Worm (Caenorhabditis elegans) whole organism, L3 larva: ENCODE data around the gene C41H7.2.
A peak's percentile ranks its signal among the peaks of the same experiment; 100 is the strongest.
"Not testable (repeated sequence)": the region's sequence is repeated elsewhere in the genome, so short reads cannot be mapped to it uniquely, and the experiment has no call there.

Source experiments
- R02D3.7 ChIP-seq: fragments of 150-350 bp; optimal IDR thresholded peaks from 2 replicates; lab custom pipeline; 2014; ENCODE audit warnings: missing biosample characterization, missing genetic modification characterization
- ama-1 ChIP-seq: fragments of 150-350 bp; optimal IDR thresholded peaks from 2 replicates; lab custom pipeline; 2018
- ceh-16 ChIP-seq: sonication (generic microtip); optimal IDR thresholded peaks from 2 replicates; lab custom pipeline; 2017; ENCODE audit warnings: missing biosample characterization, missing genetic modification characterization
- ceh-82 ChIP-seq: fragments of 150-350 bp; optimal IDR thresholded peaks from 2 replicates; lab custom pipeline; 2014; ENCODE audit warnings: missing biosample characterization, missing genetic modification characterization
- ceh-9 ChIP-seq: sonication (generic microtip); optimal IDR thresholded peaks from 2 replicates; lab custom pipeline; 2018; ENCODE audit warnings: missing biosample characterization, missing genetic modification characterization
- daf-12 ChIP-seq: fragments of 150-350 bp; optimal IDR thresholded peaks from 2 replicates; lab custom pipeline; 2014; ENCODE audit warnings: missing biosample characterization, missing genetic modification reagents, missing genetic modification characterization
- egl-27 ChIP-seq: sonication (generic microtip); optimal IDR thresholded peaks from 4 replicates; lab custom pipeline; 2017; ENCODE audit warnings: missing biosample characterization, missing genetic modification reagents, missing genetic modification characterization
- egl-5 ChIP-seq: fragments of 150-350 bp; optimal IDR thresholded peaks from 2 replicates; lab custom pipeline; 2017; ENCODE audit warnings: missing biosample characterization, missing genetic modification reagents, missing genetic modification characterization, inconsistent platforms
- elt-1 ChIP-seq: fragments of 150-350 bp; optimal IDR thresholded peaks from 2 replicates; lab custom pipeline; 2014; ENCODE audit warnings: missing biosample characterization, missing genetic modification characterization
- elt-2 ChIP-seq: sonication (generic microtip); optimal IDR thresholded peaks from 2 replicates; lab custom pipeline; 2016; ENCODE audit warnings: missing genetic modification reagents, mild to moderate bottlenecking, missing genetic modification characterization, missing compliant biosample characterization
- eor-1 ChIP-seq, 2 experiments: fragments of 150-350 bp; optimal IDR thresholded peaks; 2 replicates each; lab custom pipeline; 2014 to 2018; ENCODE audit warnings: missing biosample characterization in 2 of 2, missing genetic modification characterization in 2 of 2
- hmg-11 ChIP-seq: sonication (generic microtip); optimal IDR thresholded peaks from 2 replicates; lab custom pipeline; 2016; ENCODE audit warnings: missing genetic modification characterization, missing compliant biosample characterization
- lin-15B ChIP-seq: fragments of 150-350 bp; optimal IDR thresholded peaks from 2 replicates; lab custom pipeline; 2014; ENCODE audit warnings: missing biosample characterization, missing genetic modification characterization
- lsy-12 ChIP-seq: sonication (generic microtip); optimal IDR thresholded peaks from 2 replicates; lab custom pipeline; 2016; ENCODE audit warnings: mild to moderate bottlenecking, missing genetic modification characterization, missing compliant biosample characterization
- mdl-1 ChIP-seq: fragments of 150-350 bp; optimal IDR thresholded peaks from 2 replicates; lab custom pipeline; 2014; ENCODE audit warnings: missing biosample characterization, missing genetic modification characterization
- mml-1 ChIP-seq: fragments of 150-350 bp; sonication (generic microtip); optimal IDR thresholded peaks from 3 replicates; lab custom pipeline; 2014; ENCODE audit warnings: missing biosample characterization, missing genetic modification characterization
- nfya-1 ChIP-seq: sonication (generic microtip); optimal IDR thresholded peaks from 2 replicates; lab custom pipeline; 2017; ENCODE audit warnings: missing genetic modification characterization, mild to moderate bottlenecking, missing compliant biosample characterization, antibody characterized with exemption, moderate library complexity; ENCODE audit not compliant: insufficient read depth
- nhr-12 ChIP-seq: fragments of 150-350 bp; optimal IDR thresholded peaks from 2 replicates; lab custom pipeline; 2014; ENCODE audit warnings: missing biosample characterization, missing genetic modification characterization
- nhr-23 ChIP-seq: fragments of 150-350 bp; optimal IDR thresholded peaks from 2 replicates; lab custom pipeline; 2014; ENCODE audit warnings: missing biosample characterization, missing genetic modification reagents, missing genetic modification characterization
- nhr-237 ChIP-seq: fragments of 150-350 bp; optimal IDR thresholded peaks from 2 replicates; lab custom pipeline; 2014; ENCODE audit warnings: missing biosample characterization, missing genetic modification characterization
- nhr-25 ChIP-seq: sonication (generic microtip); optimal IDR thresholded peaks from 2 replicates; lab custom pipeline; 2017; ENCODE audit warnings: missing biosample characterization, missing genetic modification characterization
- nhr-28 ChIP-seq: fragments of 150-350 bp; optimal IDR thresholded peaks from 2 replicates; lab custom pipeline; 2014; ENCODE audit warnings: missing biosample characterization, missing genetic modification characterization
- nhr-43 ChIP-seq: sonication (generic microtip); optimal IDR thresholded peaks from 2 replicates; lab custom pipeline; 2016; ENCODE audit warnings: mild to moderate bottlenecking, missing genetic modification characterization, missing compliant biosample characterization; ENCODE audit not compliant: poor library complexity, severe bottlenecking
- nhr-67 ChIP-seq: fragments of 150-350 bp; optimal IDR thresholded peaks from 2 replicates; lab custom pipeline; 2014; ENCODE audit warnings: missing biosample characterization, missing genetic modification characterization
- nhr-77 ChIP-seq: fragments of 150-350 bp; optimal IDR thresholded peaks from 2 replicates; lab custom pipeline; 2014; ENCODE audit warnings: missing biosample characterization, missing genetic modification characterization
- pha-4 ChIP-seq: fragments of 150-350 bp; optimal IDR thresholded peaks from 2 replicates; lab custom pipeline; 2014; ENCODE audit warnings: missing biosample characterization, missing genetic modification reagents, missing genetic modification characterization
- skn-1 ChIP-seq: fragments of 150-350 bp; optimal IDR thresholded peaks from 2 replicates; lab custom pipeline; 2014; ENCODE audit warnings: missing biosample characterization, missing genetic modification characterization
- snpc-4 ChIP-seq: fragments of 150-350 bp; optimal IDR thresholded peaks from 2 replicates; lab custom pipeline; 2014; ENCODE audit warnings: missing biosample characterization, missing genetic modification characterization
- unc-39 ChIP-seq: sonication (generic microtip); optimal IDR thresholded peaks from 4 replicates; lab custom pipeline; 2017; ENCODE audit warnings: missing biosample characterization, missing genetic modification characterization
- unc-62 ChIP-seq: fragments of 150-350 bp; sonication (generic microtip); optimal IDR thresholded peaks from 4 replicates; lab custom pipeline; 2014; ENCODE audit warnings: missing biosample characterization, missing genetic modification reagents, missing genetic modification characterization
- zag-1 ChIP-seq: fragments of 150-350 bp; optimal IDR thresholded peaks from 2 replicates; lab custom pipeline; 2014; ENCODE audit warnings: missing biosample characterization, missing genetic modification characterization

C41H7.2 gene

DNA sequence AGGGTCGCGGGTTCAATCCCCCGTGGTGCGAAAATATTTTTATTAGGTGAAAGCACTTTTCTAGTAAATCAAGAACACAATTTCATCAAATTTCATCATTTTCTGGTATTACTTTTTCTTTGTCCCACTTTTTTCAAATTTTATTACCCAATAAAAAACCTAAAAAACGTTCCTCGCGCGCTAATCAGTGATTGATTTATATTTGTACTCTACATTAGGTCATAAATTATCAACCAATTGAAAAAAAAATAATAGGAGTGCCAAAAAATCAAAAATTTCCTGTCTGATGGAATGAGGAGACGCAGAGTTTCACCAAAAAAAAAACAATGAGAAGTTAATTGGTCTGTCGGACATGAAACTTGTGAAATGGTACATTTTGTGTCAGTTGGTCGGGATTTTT is 10.0 kb downstream of the C41H7.2 start:
- no peak for TF ChIP-seq lsy-12
- no peak for TF ChIP-seq zag-1 (tag; lab: Kevin White, UChicago)
- no peak for TF ChIP-seq daf-12 (tag; lab: Kevin White, UChicago)
- no peak for TF ChIP-seq egl-27 (tag; lab: Kevin White, UChicago)
- TF ChIP-seq nhr-25 (tag; lab: Kevin White, UChicago): no peak
- TF ChIP-seq ceh-82 (tag; lab: Kevin White, UChicago): no peak
- TF ChIP-seq mml-1 (tag; lab: Kevin White, UChicago): no peak
- TF ChIP-seq snpc-4 (tag; lab: Kevin White, UChicago): no peak
- TF ChIP-seq eor-1 (tag; optimal IDR thresholded peaks at IDR 0.05; lab: Kevin White, UChicago): no peak
- TF ChIP-seq ama-1 (lab: Kevin White, UChicago): no peak
- TF ChIP-seq unc-39: no peak
- no peak for TF ChIP-seq pha-4 (tag; lab: Kevin White, UChicago)
- no peak for TF ChIP-seq egl-5 (tag; lab: Kevin White, UChicago)
- no peak for TF ChIP-seq ceh-16

DNA sequence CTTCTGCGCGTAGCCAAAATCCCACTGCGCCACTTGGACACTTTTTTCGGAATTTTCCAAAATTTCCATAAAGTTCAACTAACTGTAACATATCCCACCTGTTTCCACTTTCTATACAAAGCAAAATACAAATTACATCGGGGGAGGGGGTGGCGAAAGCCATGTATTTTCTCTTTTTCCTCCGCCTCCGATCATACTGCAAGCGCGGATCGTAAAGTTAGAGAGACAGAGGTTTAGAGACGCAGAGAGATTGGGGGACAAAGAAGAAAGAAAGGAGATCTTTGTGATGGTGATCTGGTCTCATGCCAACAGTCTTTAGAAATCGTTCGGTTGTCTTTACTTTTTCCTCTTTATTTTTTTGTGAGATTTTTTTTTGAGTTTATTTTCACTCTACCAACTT is 13.6 kb downstream of the C41H7.2 start:
- TF ChIP-seq nhr-25 (tag; lab: Kevin White, UChicago) (peak; percentile 43), nfya-1 (tag; lab: Kevin White, UChicago) (no peak)

DNA sequence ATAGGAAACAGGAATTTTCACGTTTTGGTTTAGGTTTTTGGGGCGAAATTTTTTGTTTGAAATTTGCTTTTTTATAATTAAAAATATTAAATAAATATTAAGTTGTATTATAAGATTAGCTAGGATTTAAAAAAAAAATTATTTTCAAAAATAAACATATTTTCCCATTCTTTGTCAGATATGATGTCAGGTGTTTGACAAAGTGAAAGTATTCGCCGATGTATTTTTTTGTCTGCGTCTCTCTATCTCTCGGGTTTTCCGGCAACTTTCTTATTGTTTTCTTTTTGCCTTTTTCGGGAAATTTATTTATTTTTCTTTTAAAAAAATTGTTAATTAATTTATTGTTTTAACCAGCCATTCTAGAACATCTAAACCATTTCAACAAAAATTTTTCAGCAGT is 15.8 kb downstream of the C41H7.2 start:
- TF ChIP-seq nhr-237 (tag; lab: Kevin White, UChicago): no peak
- TF ChIP-seq elt-1 (tag; lab: Kevin White, UChicago): no peak
- no peak for TF ChIP-seq nhr-43
- no peak for TF ChIP-seq lin-15B (tag; lab: Kevin White, UChicago)
- TF ChIP-seq ceh-9: no peak
- no peak for TF ChIP-seq egl-27 (tag; lab: Kevin White, UChicago)

DNA sequence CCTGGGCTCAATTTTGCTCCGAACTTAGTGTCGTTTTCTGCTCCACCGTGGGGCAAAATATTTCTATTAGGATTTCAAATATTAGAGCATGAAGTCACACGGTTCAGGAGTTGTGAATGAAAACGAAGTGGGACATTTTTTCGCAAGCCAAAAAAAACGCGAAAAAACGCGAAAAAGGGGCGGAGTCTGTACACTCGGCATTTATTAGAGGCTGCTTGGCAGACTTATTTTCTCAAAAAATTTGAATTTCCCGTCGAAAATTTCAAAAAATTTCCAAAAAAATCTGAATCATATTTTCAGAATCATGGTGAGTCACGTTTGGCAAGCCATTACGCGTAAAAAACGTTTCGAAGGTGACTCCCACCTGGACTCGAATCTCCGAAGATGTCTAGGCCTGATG is 17.9 kb downstream of the C41H7.2 start, which contains the start of gene B0454.6:
TSS of gene B0454.6 (plus strand) at position 301 of the 400 bp plus-strand sequence.
- not testable (repeated sequence) for TF ChIP-seq mml-1 (tag; lab: Kevin White, UChicago); eor-1 (tag; optimal IDR thresholded peaks at IDR 0.05; lab: Kevin White, UChicago); mdl-1

DNA sequence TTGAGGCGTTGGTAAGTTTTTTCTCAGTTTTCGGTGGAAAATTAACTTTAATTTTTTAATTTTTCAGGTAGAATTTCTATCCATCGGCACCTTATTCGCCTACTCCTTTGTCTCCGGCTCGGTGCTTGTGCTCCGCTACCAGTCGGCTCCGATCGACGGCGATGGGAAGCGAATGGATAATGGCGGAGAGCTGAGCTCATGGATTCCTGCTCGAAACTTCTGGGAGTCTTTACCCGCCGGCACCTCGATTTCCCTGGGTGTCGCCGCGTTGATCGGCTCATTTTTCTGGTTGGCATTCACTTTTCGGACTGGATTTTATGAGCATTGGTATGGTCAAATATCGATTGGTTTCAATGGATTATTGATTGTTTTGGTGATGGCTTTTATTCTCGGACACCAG is 20.3 kb downstream of the C41H7.2 start:
- TF ChIP-seq unc-62 (GFP tag; lab: Kevin White, UChicago) (no peak), skn-1 (no peak), lsy-12 (no peak), snpc-4 (tag; lab: Kevin White, UChicago) (no peak), unc-39 (no peak), ceh-16 (no peak), nhr-12 (tag; lab: Kevin White, UChicago) (no peak), egl-27 (tag; lab: Kevin White, UChicago) (no peak), eor-1 (tag; optimal IDR thresholded peaks at IDR 0.05; lab: Kevin White, UChicago) (no peak), pha-4 (tag; lab: Kevin White, UChicago) (no peak), elt-2 (tag; lab: Kevin White, UChicago) (no peak), nhr-77 (tag; lab: Kevin White, UChicago) (no peak), hmg-11 (tag; lab: Kevin White, UChicago) (no peak), nhr-23 (tag; lab: Kevin White, UChicago) (no peak), zag-1 (tag; lab: Kevin White, UChicago) (no peak), R02D3.7 (tag; lab: Kevin White, UChicago) (no peak), nhr-237 (tag; lab: Kevin White, UChicago) (no peak), nhr-67 (tag; lab: Kevin White, UChicago) (no peak)

DNA sequence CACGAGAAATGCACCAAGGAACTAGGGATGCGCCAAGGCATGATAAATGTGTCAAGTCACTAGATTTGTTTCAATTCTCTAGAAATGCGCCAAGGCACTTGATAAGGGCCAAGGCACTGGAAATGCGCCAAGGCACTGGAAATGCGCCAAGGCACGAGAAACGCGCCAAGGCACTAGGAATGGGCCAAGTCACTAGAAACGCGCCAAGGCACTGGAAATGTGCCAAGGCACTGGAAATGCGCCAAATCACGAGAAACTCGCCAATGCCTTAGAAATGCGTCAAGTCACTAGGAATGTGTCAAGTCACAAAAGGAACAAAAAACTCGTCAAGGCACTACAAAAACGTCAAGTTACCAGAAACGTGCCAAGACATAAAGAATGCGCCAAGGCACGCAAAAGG is 21.7 kb downstream of the C41H7.2 start:
- TF ChIP-seq hmg-11 (tag; lab: Kevin White, UChicago): no peak
- no peak for TF ChIP-seq ceh-9
- no peak for TF ChIP-seq egl-27 (tag; lab: Kevin White, UChicago)
- TF ChIP-seq nhr-43: no peak
- TF ChIP-seq, all 47 proteins: peak for 0

DNA sequence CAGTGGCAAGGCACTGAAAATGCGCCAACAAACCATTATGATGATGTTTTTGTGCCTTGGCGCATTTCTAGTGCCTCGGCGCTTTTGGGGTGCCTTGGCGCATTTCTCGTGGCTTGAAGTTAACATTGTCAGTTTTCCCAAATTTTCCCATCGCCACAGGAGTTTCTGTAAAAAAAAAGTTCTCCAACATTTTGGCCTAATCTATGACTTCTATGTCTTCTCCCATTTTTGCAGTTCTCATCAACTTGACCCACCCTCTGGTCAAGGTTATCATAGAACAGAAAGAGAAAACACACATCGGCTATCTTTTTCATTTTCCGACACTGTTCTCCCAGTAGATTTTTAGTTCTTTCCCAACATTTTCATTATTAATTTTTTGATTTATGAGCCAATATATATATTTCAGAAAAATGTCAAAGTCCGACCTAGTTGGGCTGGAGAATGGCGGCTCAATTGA is 23.9 kb downstream of the C41H7.2 start, which contains the start of the genes B0454.26 and B0454.5:
TSS of gene B0454.26 (minus strand) at position 101 of the 457 bp plus-strand sequence.
TSS of gene B0454.5 (plus strand) at position 407 of the 457 bp plus-strand sequence.
- no peak for TF ChIP-seq ama-1 (lab: Kevin White, UChicago)
- no peak for TF ChIP-seq lin-15B (tag; lab: Kevin White, UChicago)
- TF ChIP-seq nhr-28: no peak
- TF ChIP-seq nhr-237 (tag; lab: Kevin White, UChicago): no peak
- TF ChIP-seq nhr-23 (tag; lab: Kevin White, UChicago): no peak
